Fruit fly (Drosophila melanogaster) whole organism, prepupa: Measurements from ENCODE around the gene BthD.

Source experiments
- Blimp-1 ChIP-seq: fragments of 200-800 bp; sonication (Bioruptor generic); optimal IDR thresholded peaks from 3 replicates; lab custom pipeline; 2017; ENCODE audit warnings: missing biosample characterization, missing genetic modification characterization, mild to moderate bottlenecking, moderate library complexity, missing genetic modification reagents
- CG10631 ChIP-seq: fragments of 200-800 bp; sonication (Bioruptor generic); optimal IDR thresholded peaks from 2 replicates; lab custom pipeline; 2016; ENCODE audit warnings: missing biosample characterization, missing genetic modification characterization
- CG10669 ChIP-seq: fragments of 200-800 bp; sonication (Bioruptor generic); optimal IDR thresholded peaks from 3 replicates; lab custom pipeline; 2018; ENCODE audit warnings: missing biosample characterization, mild to moderate bottlenecking, missing genetic modification characterization, moderate library complexity
- CG11294 ChIP-seq: fragments of 200-800 bp; sonication (Bioruptor generic); IDR thresholded peaks from 2 replicates; pipeline ENCODE4 v1.3.6; 2022; ENCODE audit warnings: missing biosample characterization, missing genetic modification characterization
- CG11762 ChIP-seq: fragments of 200-800 bp; sonication (Bioruptor generic); optimal IDR thresholded peaks from 3 replicates; lab custom pipeline; 2016; ENCODE audit warnings: missing biosample characterization, missing genetic modification characterization; ENCODE audit not compliant: insufficient read depth
- CG11902 ChIP-seq: fragments of 200-800 bp; sonication (Bioruptor generic); optimal IDR thresholded peaks from 3 replicates; lab custom pipeline; 2016; ENCODE audit warnings: missing biosample characterization, missing genetic modification characterization
- CG15336 ChIP-seq: fragments of 200-800 bp; sonication (Bioruptor generic); IDR thresholded peaks from 2 replicates; pipeline ENCODE4 v1.3.6; 2022; ENCODE audit warnings: missing biosample characterization, missing genetic modification characterization
- CG1621 ChIP-seq: fragments of 200-800 bp; sonication (Bioruptor generic); optimal IDR thresholded peaks from 3 replicates; lab custom pipeline; 2018; ENCODE audit warnings: missing biosample characterization, mild to moderate bottlenecking, missing genetic modification characterization
- CG16779 ChIP-seq: fragments of 200-800 bp; sonication (Bioruptor generic); optimal IDR thresholded peaks from 3 replicates; lab custom pipeline; 2017; ENCODE audit warnings: missing biosample characterization, mild to moderate bottlenecking, missing genetic modification characterization
- CG3032 ChIP-seq: fragments of 200-800 bp; optimal IDR thresholded peaks from 2 replicates; lab custom pipeline; 2019; ENCODE audit warnings: missing biosample characterization, mild to moderate bottlenecking, missing genetic modification characterization, moderate library complexity
- CG31627 ChIP-seq: fragments of 200-800 bp; sonication (Bioruptor generic); optimal IDR thresholded peaks from 3 replicates; lab custom pipeline; 2016; ENCODE audit warnings: missing biosample characterization, missing genetic modification characterization
- CG32006 ChIP-seq: fragments of 200-800 bp; sonication (Bioruptor generic); optimal IDR thresholded peaks from 3 replicates; lab custom pipeline; 2017; ENCODE audit warnings: missing biosample characterization, mild to moderate bottlenecking, missing genetic modification characterization
- CG3919 ChIP-seq: fragments of 200-800 bp; sonication (Bioruptor generic); optimal IDR thresholded peaks from 3 replicates; lab custom pipeline; 2016; ENCODE audit warnings: missing biosample characterization, missing genetic modification characterization
- CG6276 ChIP-seq: fragments of 200-800 bp; sonication (Bioruptor generic); optimal IDR thresholded peaks from 2 replicates; lab custom pipeline; 2017; ENCODE audit warnings: missing biosample characterization, mild to moderate bottlenecking, missing genetic modification characterization
- CG6792 ChIP-seq: fragments of 200-800 bp; sonication (Bioruptor generic); optimal IDR thresholded peaks from 3 replicates; lab custom pipeline; 2016; ENCODE audit warnings: missing biosample characterization, missing genetic modification characterization
- CG6808 ChIP-seq: fragments of 200-800 bp; sonication (Bioruptor generic); optimal IDR thresholded peaks from 3 replicates; lab custom pipeline; 2017; ENCODE audit warnings: missing biosample characterization, missing genetic modification characterization, mild to moderate bottlenecking, moderate library complexity, missing genetic modification reagents
- CG6854 ChIP-seq: fragments of 200-800 bp; sonication (Bioruptor generic); optimal IDR thresholded peaks from 2 replicates; lab custom pipeline; 2017; ENCODE audit warnings: missing biosample characterization, mild to moderate bottlenecking, missing genetic modification characterization
- CG7368 ChIP-seq: fragments of 200-800 bp; sonication (Bioruptor generic); optimal IDR thresholded peaks from 3 replicates; lab custom pipeline; 2016; ENCODE audit warnings: missing biosample characterization, missing genetic modification characterization
- CG8119 ChIP-seq: fragments of 200-800 bp; sonication (Bioruptor generic); IDR thresholded peaks from 3 replicates; pipeline ENCODE4 v1.3.6; 2022; ENCODE audit warnings: missing biosample characterization, missing genetic modification characterization
- CG8632 ChIP-seq: fragments of 200-800 bp; sonication (Bioruptor generic); optimal IDR thresholded peaks from 3 replicates; lab custom pipeline; 2016; ENCODE audit warnings: missing biosample characterization, missing genetic modification characterization
- CG9139 ChIP-seq: fragments of 200-800 bp; sonication (Bioruptor generic); optimal IDR thresholded peaks from 3 replicates; lab custom pipeline; 2017; ENCODE audit warnings: missing biosample characterization, mild to moderate bottlenecking, missing genetic modification characterization
- Ets21C ChIP-seq: fragments of 200-800 bp; sonication (Bioruptor generic); optimal IDR thresholded peaks from 3 replicates; lab custom pipeline; 2016; ENCODE audit warnings: missing biosample characterization, missing genetic modification characterization
- Ets96B ChIP-seq: fragments of 200-800 bp; optimal IDR thresholded peaks from 2 replicates; lab custom pipeline; 2019; ENCODE audit warnings: missing biosample characterization, mild to moderate bottlenecking, missing genetic modification characterization, moderate library complexity
- Hr38 ChIP-seq: sonication (Bioruptor generic); optimal IDR thresholded peaks from 2 replicates; lab custom pipeline; 2016; ENCODE audit warnings: missing biosample characterization, missing genetic modification characterization
- Hr4 ChIP-seq: fragments of 200-800 bp; sonication (Bioruptor generic); optimal IDR thresholded peaks from 3 replicates; lab custom pipeline; 2016; ENCODE audit warnings: missing biosample characterization, missing genetic modification characterization
- Lpt ChIP-seq: fragments of 200-800 bp; sonication (Bioruptor generic); optimal IDR thresholded peaks from 3 replicates; lab custom pipeline; 2016; ENCODE audit warnings: missing biosample characterization, missing genetic modification characterization
- OdsH ChIP-seq: fragments of 200-800 bp; sonication (Bioruptor generic); optimal IDR thresholded peaks from 3 replicates; lab custom pipeline; 2016; ENCODE audit warnings: missing biosample characterization, missing genetic modification characterization
- Smox ChIP-seq: fragments of 200-800 bp; sonication (Bioruptor generic); optimal IDR thresholded peaks from 3 replicates; lab custom pipeline; 2016; ENCODE audit warnings: missing biosample characterization, missing genetic modification characterization
- Sox14 ChIP-seq: fragments of 200-800 bp; sonication (Bioruptor generic); optimal IDR thresholded peaks from 3 replicates; lab custom pipeline; 2016; ENCODE audit warnings: missing biosample characterization, missing genetic modification characterization
- Sox15 ChIP-seq: fragments of 200-800 bp; sonication (Bioruptor generic); optimal IDR thresholded peaks from 3 replicates; lab custom pipeline; 2016; ENCODE audit warnings: missing biosample characterization, missing genetic modification characterization
- achi ChIP-seq: fragments of 200-800 bp; sonication (Bioruptor generic); optimal IDR thresholded peaks from 3 replicates; lab custom pipeline; 2016; ENCODE audit warnings: missing biosample characterization, missing genetic modification characterization
- acj6 ChIP-seq: fragments of 200-800 bp; sonication (Bioruptor generic); optimal IDR thresholded peaks from 3 replicates; lab custom pipeline; 2016; ENCODE audit warnings: missing biosample characterization, missing genetic modification characterization
- cyc ChIP-seq: fragments of 200-800 bp; sonication (Bioruptor generic); optimal IDR thresholded peaks from 3 replicates; lab custom pipeline; 2016; ENCODE audit warnings: missing biosample characterization, missing genetic modification characterization
- eg ChIP-seq: fragments of 200-800 bp; sonication (Bioruptor generic); IDR thresholded peaks from 3 replicates; pipeline ENCODE4 v1.3.6; 2022; ENCODE audit warnings: missing biosample characterization, missing genetic modification characterization
- esn ChIP-seq: fragments of 200-800 bp; sonication (Bioruptor generic); optimal IDR thresholded peaks from 2 replicates; lab custom pipeline; 2016; ENCODE audit warnings: missing biosample characterization, mild to moderate bottlenecking, missing genetic modification characterization, moderate library complexity
- fd59A ChIP-seq: fragments of 200-800 bp; sonication (Bioruptor generic); optimal IDR thresholded peaks from 2 replicates; lab custom pipeline; 2017; ENCODE audit warnings: missing biosample characterization, mild to moderate bottlenecking, missing genetic modification characterization, missing genetic modification reagents
- fd85E ChIP-seq: fragments of 200-800 bp; sonication (Bioruptor generic); optimal IDR thresholded peaks from 3 replicates; lab custom pipeline; 2016; ENCODE audit warnings: missing biosample characterization, missing genetic modification characterization
- fkh ChIP-seq: fragments of 200-800 bp; sonication (Bioruptor generic); optimal IDR thresholded peaks from 3 replicates; lab custom pipeline; 2017; ENCODE audit warnings: missing biosample characterization, mild to moderate bottlenecking, missing genetic modification characterization, moderate library complexity
- net ChIP-seq: fragments of 200-800 bp; sonication (Bioruptor generic); optimal IDR thresholded peaks from 3 replicates; lab custom pipeline; 2016; ENCODE audit warnings: missing biosample characterization, missing genetic modification characterization
- salr ChIP-seq, 2 experiments: fragments of 200-800 bp; sonication (Bioruptor generic); optimal IDR thresholded peaks; 3 replicates each; lab custom pipeline; 2016 to 2018; ENCODE audit warnings: missing biosample characterization in 2 of 2, missing genetic modification characterization in 2 of 2, mild to moderate bottlenecking in 1 of 2
- spab ChIP-seq: fragments of 200-800 bp; sonication (Bioruptor generic); optimal IDR thresholded peaks from 2 replicates; lab custom pipeline; 2017; ENCODE audit warnings: missing biosample characterization, mild to moderate bottlenecking, missing genetic modification characterization, missing genetic modification reagents
- ss ChIP-seq, 2 experiments: fragments of 200-800 bp; sonication (Bioruptor generic); optimal IDR thresholded peaks; 2 replicates in 1 of 2; 3 replicates in 1 of 2; lab custom pipeline; 2017 to 2018; ENCODE audit warnings: mild to moderate bottlenecking in 2 of 2, missing biosample characterization in 2 of 2, missing genetic modification characterization in 2 of 2, moderate library complexity in 1 of 2
- svp ChIP-seq: fragments of 200-800 bp; sonication (Bioruptor generic); peaks from one replicate; lab custom pipeline; 2016; ENCODE audit warnings: missing biosample characterization, missing genetic modification characterization
- topi ChIP-seq: fragments of 200-800 bp; sonication (Bioruptor generic); optimal IDR thresholded peaks from 3 replicates; lab custom pipeline; 2016; ENCODE audit warnings: missing biosample characterization, missing genetic modification characterization
- vri ChIP-seq: fragments of 200-800 bp; sonication (Bioruptor generic); optimal IDR thresholded peaks from 3 replicates; lab custom pipeline; 2016; ENCODE audit warnings: missing biosample characterization, mild to moderate bottlenecking, missing genetic modification characterization

BthD gene

DNA sequence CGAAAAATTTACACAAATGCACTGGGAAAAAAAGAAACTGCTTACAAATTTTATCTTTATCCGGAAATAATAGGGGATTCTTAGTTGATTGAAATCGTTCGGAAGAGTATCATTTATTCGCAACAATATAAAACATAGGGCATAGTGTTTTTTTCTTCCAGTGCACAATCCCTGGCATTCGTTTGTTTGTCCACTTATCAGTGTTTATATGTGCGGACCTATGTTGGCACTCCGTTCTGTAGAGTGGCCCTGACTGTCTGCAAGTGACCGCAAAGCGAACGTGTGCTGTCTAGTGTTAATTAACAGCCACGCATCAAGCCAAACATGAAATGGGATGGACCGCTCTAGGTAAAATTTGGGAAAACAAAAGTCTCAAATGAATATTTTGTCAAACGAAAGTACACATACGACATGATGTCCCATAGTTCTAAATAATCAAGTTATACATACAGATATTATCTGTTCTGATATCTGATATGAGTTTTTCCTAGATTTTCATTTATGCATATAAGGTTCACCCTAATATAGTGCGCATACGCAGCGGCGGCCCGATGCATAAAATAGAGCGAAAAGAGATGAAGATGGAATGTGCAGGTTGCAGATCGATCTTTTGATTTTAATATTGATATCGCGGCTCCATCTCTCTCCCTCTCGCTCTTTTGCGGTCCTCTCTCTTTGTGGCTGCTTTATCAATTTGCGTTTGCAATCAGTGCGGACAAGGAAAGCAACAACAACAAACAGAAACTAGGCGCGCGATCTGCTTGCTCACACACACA, 29.4 kb downstream of the BthD start (continued):
- TF ChIP-seq salr (GFP tag; optimal IDR thresholded peaks at IDR 0.05; lab: Kevin White, UChicago) (peak; percentile 66 to 86), CG11294 (peak; percentile 79), CG10669 (GFP tag; lab: Kevin White, UChicago) (peak; percentile 84), CG6276 (GFP tag; lab: Kevin White, UChicago) (peak; percentile 90), eg (GFP tag; lab: Robert Waterston, UW) (peak; percentile 93), CG3032 (peak; percentile 79), Smox (peak; percentile 71), CG8632 (GFP tag; lab: Kevin White, UChicago) (peak; percentile 77), ss (GFP tag; optimal IDR thresholded peaks at IDR 0.05; lab: Kevin White, UChicago) (peak; percentile 75 to 85), OdsH (peak; percentile 86), CG9139 (GFP tag; lab: Kevin White, UChicago) (peak; percentile 62), svp (GFP tag; lab: Kevin White, UChicago) (peak; percentile 18), topi (peak; percentile 79), CG11762 (peak; percentile 69), CG32006 (peak; percentile 93), Hr38 (GFP tag; lab: Kevin White, UChicago) (peak; percentile 65), acj6 (GFP tag; lab: Kevin White, UChicago) (peak; percentile 85), Ets21C (GFP tag; lab: Kevin White, UChicago) (peak; percentile 67), esn (GFP tag; lab: Kevin White, UChicago) (peak; percentile 86), Blimp-1 (GFP tag; lab: Kevin White, UChicago) (no peak), fkh (GFP tag; lab: Kevin White, UChicago) (peak; percentile 85), CG8119 (GFP tag; lab: Robert Waterston, UW) (peak; percentile 90)

DNA sequence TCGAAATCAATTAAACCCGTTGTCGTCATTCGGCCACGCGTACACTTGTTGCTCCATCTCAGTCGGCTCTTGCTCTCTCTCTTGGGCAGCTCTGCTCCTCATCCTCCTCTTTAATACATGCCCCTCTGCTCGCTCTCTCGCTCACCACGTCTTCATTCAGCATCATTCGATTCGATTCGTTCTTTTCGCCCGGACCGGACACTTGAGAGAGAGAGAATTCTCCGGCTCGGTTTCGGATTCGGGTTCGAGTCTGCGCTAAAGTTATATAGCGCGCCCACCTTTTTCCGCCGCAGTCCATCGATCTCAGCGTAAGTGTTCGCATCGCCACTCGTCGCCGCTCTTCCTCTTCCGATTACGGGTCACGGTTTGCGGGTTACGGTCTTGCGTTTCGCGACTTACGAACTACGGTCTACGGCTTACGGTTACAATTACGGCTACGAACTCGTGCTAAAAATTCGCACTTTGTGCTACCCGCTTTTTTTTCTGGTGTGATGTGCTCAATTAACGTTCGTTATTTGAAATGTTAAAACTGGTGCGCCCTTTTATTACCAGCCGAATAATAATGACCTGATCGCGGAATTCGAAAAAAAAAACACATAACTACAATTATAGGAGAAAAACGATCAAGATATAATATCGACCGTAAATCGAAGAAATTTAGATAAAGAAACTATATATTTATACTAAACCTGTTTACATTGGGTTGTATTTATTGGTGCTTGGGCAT, 30.1 kb downstream of the BthD start:
- TF ChIP-seq CG15336 (peak; percentile 48), fd59A (GFP tag; lab: Kevin White, UChicago) (no peak), svp (GFP tag; lab: Kevin White, UChicago) (peak; percentile 92), vri (GFP tag; lab: Kevin White, UChicago) (peak; percentile 45), CG11762 (no peak), fkh (GFP tag; lab: Kevin White, UChicago) (no peak), Sox15 (no peak), CG8632 (GFP tag; lab: Kevin White, UChicago) (no peak), achi (GFP tag; lab: Kevin White, UChicago) (no peak), CG32006 (no peak), Lpt (GFP tag; lab: Kevin White, UChicago) (no peak), CG3919 (no peak), CG6808 (GFP tag; lab: Kevin White, UChicago) (no peak), CG11294 (no peak), Smox (no peak), CG1621 (tag; lab: Kevin White, UChicago) (peak; percentile 100), CG8119 (GFP tag; lab: Robert Waterston, UW) (no peak), CG11902 (no peak), fd85E (GFP tag; lab: Kevin White, UChicago) (no peak), CG16779 (peak; percentile 42), CG10631 (GFP tag; lab: Kevin White, UChicago) (no peak), Hr38 (GFP tag; lab: Kevin White, UChicago) (no peak), Ets96B (tag; lab: Kevin White, UChicago) (no peak), net (GFP tag; lab: Kevin White, UChicago) (no peak), cyc (no peak), Blimp-1 (GFP tag; lab: Kevin White, UChicago) (no peak), spab (GFP tag; lab: Kevin White, UChicago) (no peak), CG6792 (GFP tag; lab: Kevin White, UChicago) (no peak), CG10669 (GFP tag; lab: Kevin White, UChicago) (no peak), Sox14 (GFP tag; lab: Kevin White, UChicago) (no peak), eg (GFP tag; lab: Robert Waterston, UW) (peak; percentile 50; the same call in 1 of the 3 replicates), Ets21C (GFP tag; lab: Kevin White, UChicago) (no peak), salr (GFP tag; optimal IDR thresholded peaks at IDR 0.05; lab: Kevin White, UChicago) (peak in 1 of 2 experiments; percentile 32), CG31627 (no peak), CG6854 (peak; percentile 59), OdsH (no peak), Hr4 (GFP tag; lab: Kevin White, UChicago) (no peak), CG7368 (GFP tag; lab: Kevin White, UChicago) (no peak)
